Worm (Caenorhabditis elegans): Measurements from ENCODE around the gene CC8.2.

ce11 chrIV:3618719-3619118, 29.8 kb downstream of the CC8.2 start:
- no peak for TF ChIP-seq dao-5 (tag; optimal IDR thresholded peaks at IDR 0.05)
- no peak for TF ChIP-seq him-1 (tag; optimal IDR thresholded peaks at IDR 0.05)
